Fruit fly (Drosophila melanogaster) whole organism, embryonic: ENCODE measurements around the gene CG16853.
A peak's percentile ranks its signal among the peaks of the same experiment; 100 is the strongest.

Source experiments
- B-H1 ChIP-seq: fragments of 200-800 bp; sonication (Bioruptor generic); IDR thresholded peaks from 3 replicates; pipeline ENCODE4 v1.3.6; 2022; ENCODE audit warnings: missing biosample characterization, missing genetic modification characterization
- CG12659 ChIP-seq: fragments of 200-800 bp; sonication (Bioruptor generic); optimal IDR thresholded peaks from 3 replicates; lab custom pipeline; 2017; ENCODE audit warnings: mild to moderate bottlenecking, missing biosample characterization, missing genetic modification reagents, missing genetic modification characterization
- CG13894 ChIP-seq: fragments of 200-800 bp; sonication (Bioruptor generic); optimal IDR thresholded peaks from 3 replicates; lab custom pipeline; 2018; ENCODE audit warnings: missing biosample characterization, mild to moderate bottlenecking, missing genetic modification characterization, moderate library complexity
- CG14050 ChIP-seq: fragments of 200-800 bp; sonication (Bioruptor generic); IDR thresholded peaks from 3 replicates; pipeline ENCODE4 v1.3.6; 2022; ENCODE audit warnings: missing biosample characterization, missing genetic modification characterization
- CG2875 ChIP-seq: fragments of 200-800 bp; sonication (Bioruptor generic); optimal IDR thresholded peaks from 2 replicates; lab custom pipeline; 2017; ENCODE audit warnings: missing biosample characterization, mild to moderate bottlenecking, missing genetic modification characterization, missing genetic modification reagents
- CG34224 ChIP-seq: fragments of 200-800 bp; sonication (Bioruptor generic); IDR thresholded peaks from 3 replicates; pipeline ENCODE4 v1.3.6; 2022; ENCODE audit warnings: missing biosample characterization, missing genetic modification characterization; ENCODE audit not compliant: partially characterized antibody
- CG3995 ChIP-seq: fragments of 200-800 bp; sonication (Bioruptor generic); optimal IDR thresholded peaks from 3 replicates; lab custom pipeline; 2016; ENCODE audit warnings: missing biosample characterization, missing genetic modification characterization
- CG4707 ChIP-seq: fragments of 200-800 bp; sonication (Bioruptor generic); optimal IDR thresholded peaks from 2 replicates; lab custom pipeline; 2018; ENCODE audit warnings: missing biosample characterization, mild to moderate bottlenecking, missing genetic modification characterization, moderate library complexity
- CG9727 ChIP-seq: fragments of 200-800 bp; sonication (Bioruptor generic); optimal IDR thresholded peaks from 3 replicates; lab custom pipeline; 2017; ENCODE audit warnings: missing biosample characterization, mild to moderate bottlenecking, missing genetic modification characterization
- D19A ChIP-seq: fragments of 200-800 bp; optimal IDR thresholded peaks from 3 replicates; lab custom pipeline; 2019; ENCODE audit warnings: missing biosample characterization, mild to moderate bottlenecking, missing genetic modification characterization, moderate library complexity
- Deaf1 ChIP-seq: fragments of 200-800 bp; optimal IDR thresholded peaks from 3 replicates; lab custom pipeline; 2019; ENCODE audit warnings: missing biosample characterization, mild to moderate bottlenecking, missing genetic modification characterization, moderate library complexity
- Dek ChIP-seq: fragments of 200-800 bp; sonication (Bioruptor generic); optimal IDR thresholded peaks from 3 replicates; lab custom pipeline; 2019; ENCODE audit warnings: missing biosample characterization, mild to moderate bottlenecking, missing genetic modification characterization, moderate library complexity
- Ets65A ChIP-seq: fragments of 200-800 bp; sonication (Bioruptor generic); peaks from one replicate; lab custom pipeline; 2016; ENCODE audit warnings: missing biosample characterization, missing genetic modification characterization
- Lpt ChIP-seq: fragments of >200 bp; optimal IDR thresholded peaks from 2 replicates; lab custom pipeline; 2018; ENCODE audit warnings: missing biosample characterization, missing genetic modification characterization
- Med ChIP-seq: fragments of 200-800 bp; sonication (Bioruptor generic); peaks from one replicate; lab custom pipeline; 2016; ENCODE audit warnings: missing biosample characterization, missing genetic modification characterization, mild to moderate bottlenecking, inconsistent platforms, moderate library complexity
- Meics ChIP-seq: fragments of 200-800 bp; sonication (Bioruptor generic); optimal IDR thresholded peaks from 2 replicates; lab custom pipeline; 2017; ENCODE audit warnings: missing biosample characterization, mild to moderate bottlenecking, missing genetic modification characterization
- Nf-YB ChIP-seq: fragments of 200-800 bp; sonication (Bioruptor generic); optimal IDR thresholded peaks from 3 replicates; lab custom pipeline; 2019; ENCODE audit warnings: missing biosample characterization, mild to moderate bottlenecking, missing genetic modification characterization, moderate library complexity
- Nf-YC ChIP-seq: fragments of 200-800 bp; optimal IDR thresholded peaks from 3 replicates; lab custom pipeline; 2019; ENCODE audit warnings: missing biosample characterization, mild to moderate bottlenecking, missing genetic modification characterization, moderate library complexity
- PHDP ChIP-seq: fragments of 200-800 bp; sonication (Bioruptor generic); optimal IDR thresholded peaks from 3 replicates; lab custom pipeline; 2018; ENCODE audit warnings: missing biosample characterization, mild to moderate bottlenecking, missing genetic modification characterization, moderate library complexity
- Usf ChIP-seq: fragments of 200-800 bp; sonication (Bioruptor generic); optimal IDR thresholded peaks from 2 replicates; lab custom pipeline; 2017; ENCODE audit warnings: missing genotype, missing biosample characterization, missing genetic modification characterization
- ac ChIP-seq: fragments of 200-800 bp; sonication (Bioruptor generic); optimal IDR thresholded peaks from 3 replicates; lab custom pipeline; 2017; ENCODE audit warnings: missing biosample characterization, mild to moderate bottlenecking, missing genetic modification characterization
- ap ChIP-seq: fragments of 200-800 bp; sonication (Bioruptor generic); IDR thresholded peaks from 2 replicates; pipeline ENCODE4 v1.3.6; 2022; ENCODE audit warnings: missing biosample characterization, missing genetic modification characterization
- cas ChIP-seq: fragments of 200-800 bp; sonication (Bioruptor generic); IDR thresholded peaks from 2 replicates; pipeline ENCODE4 v1.3.6; 2022; ENCODE audit warnings: missing biosample characterization, missing genetic modification characterization
- caup ChIP-seq: fragments of 200-800 bp; sonication (Bioruptor generic); optimal IDR thresholded peaks from 3 replicates; lab custom pipeline; 2017; ENCODE audit warnings: missing biosample characterization, mild to moderate bottlenecking, missing genetic modification characterization, moderate library complexity; ENCODE audit not compliant: severe bottlenecking
- chinmo ChIP-seq: fragments of 200-800 bp; sonication (Bioruptor generic); IDR thresholded peaks from 4 replicates; pipeline ENCODE4 v1.3.6; 2022; ENCODE audit warnings: missing biosample characterization, missing genetic modification characterization; ENCODE audit not compliant: partially characterized antibody
- chn ChIP-seq: fragments of 200-800 bp; sonication (Bioruptor generic); optimal IDR thresholded peaks from 2 replicates; lab custom pipeline; 2016; ENCODE audit warnings: missing biosample characterization, missing genetic modification characterization
- corto ChIP-seq: fragments of 200-800 bp; sonication (Bioruptor generic); optimal IDR thresholded peaks from 2 replicates; lab custom pipeline; 2016; ENCODE audit warnings: missing biosample characterization, mild to moderate bottlenecking, missing genetic modification characterization, moderate library complexity
- crol ChIP-seq: fragments of 200-800 bp; sonication (Bioruptor generic); IDR thresholded peaks from 2 replicates; pipeline ENCODE4 v1.3.6; 2022; ENCODE audit warnings: missing biosample characterization, missing genetic modification characterization
- cwo ChIP-seq: fragments of 200-800 bp; sonication (Bioruptor generic); optimal IDR thresholded peaks from 3 replicates; lab custom pipeline; 2017; ENCODE audit warnings: missing biosample characterization, missing genetic modification characterization, mild to moderate bottlenecking, moderate library complexity, missing genetic modification reagents
- da ChIP-seq: fragments of 200-800 bp; sonication (Bioruptor generic); optimal IDR thresholded peaks from 2 replicates; lab custom pipeline; 2016; ENCODE audit warnings: missing biosample characterization, missing genetic modification characterization
- eve ChIP-seq, 2 experiments: fragments of >200 bp; optimal IDR thresholded peaks; 2 replicates each; lab custom pipeline; 2017; ENCODE audit warnings: missing biosample characterization in 2 of 2, missing genetic modification characterization in 2 of 2
- exex ChIP-seq: fragments of 200-800 bp; sonication (Bioruptor generic); optimal IDR thresholded peaks from 4 replicates; lab custom pipeline; 2018; ENCODE audit warnings: missing biosample characterization, mild to moderate bottlenecking, missing genetic modification characterization, moderate library complexity
- gce ChIP-seq: fragments of 200-800 bp; sonication (Bioruptor generic); IDR thresholded peaks from 3 replicates; pipeline ENCODE4 v1.3.6; 2022; ENCODE audit warnings: missing biosample characterization, missing genetic modification characterization
- grn ChIP-seq: fragments of 200-800 bp; sonication (Bioruptor generic); optimal IDR thresholded peaks from 3 replicates; lab custom pipeline; 2017; ENCODE audit warnings: missing biosample characterization, missing genetic modification characterization
- gro ChIP-seq: fragments of 200-800 bp; sonication (Bioruptor generic); optimal IDR thresholded peaks from 2 replicates; lab custom pipeline; 2016; ENCODE audit warnings: missing biosample characterization, missing genetic modification characterization
- mirr ChIP-seq: fragments of 200-800 bp; sonication (Bioruptor generic); optimal IDR thresholded peaks from 3 replicates; lab custom pipeline; 2018; ENCODE audit warnings: missing biosample characterization, mild to moderate bottlenecking, missing genetic modification characterization
- nerfin-1 ChIP-seq: fragments of 200-800 bp; sonication (Bioruptor generic); optimal IDR thresholded peaks from 3 replicates; lab custom pipeline; 2019; ENCODE audit warnings: missing biosample characterization, mild to moderate bottlenecking, missing genetic modification characterization, moderate library complexity
- p53 ChIP-seq: fragments of 200-800 bp; sonication (Bioruptor generic); optimal IDR thresholded peaks from 2 replicates; lab custom pipeline; 2016; ENCODE audit warnings: missing biosample characterization, missing genetic modification characterization
- pros ChIP-seq: fragments of 200-800 bp; sonication (Bioruptor generic); optimal IDR thresholded peaks from 3 replicates; lab custom pipeline; 2019; ENCODE audit warnings: missing biosample characterization, mild to moderate bottlenecking, missing genetic modification characterization, moderate library complexity
- rib ChIP-seq: fragments of 200-800 bp; sonication (Bioruptor generic); IDR thresholded peaks from 2 replicates; pipeline ENCODE4 v1.3.6; 2022; ENCODE audit warnings: missing biosample characterization, missing genetic modification characterization
- row ChIP-seq: fragments of 200-800 bp; sonication (Bioruptor generic); IDR thresholded peaks from 3 replicates; pipeline ENCODE4 v1.3.6; 2022; ENCODE audit warnings: missing biosample characterization, missing genetic modification characterization
- sens ChIP-seq: fragments of 200-800 bp; sonication (Bioruptor generic); peaks from one replicate; lab custom pipeline; 2016; ENCODE audit warnings: missing biosample characterization, missing genetic modification characterization
- sug ChIP-seq: fragments of 200-800 bp; optimal IDR thresholded peaks from 2 replicates; lab custom pipeline; 2019; ENCODE audit warnings: missing biosample characterization, mild to moderate bottlenecking, missing genetic modification characterization, moderate library complexity
- tin ChIP-seq: fragments of 200-800 bp; sonication (Bioruptor generic); optimal IDR thresholded peaks from 3 replicates; lab custom pipeline; 2016; ENCODE audit warnings: missing biosample characterization, missing genetic modification characterization
- toy ChIP-seq: fragments of 200-800 bp; sonication (Bioruptor generic); IDR thresholded peaks from 2 replicates; pipeline ENCODE4 v1.3.6; 2022; ENCODE audit warnings: missing biosample characterization, missing genetic modification characterization
- vnd ChIP-seq: fragments of 200-800 bp; sonication (Bioruptor generic); IDR thresholded peaks from 3 replicates; pipeline ENCODE4 v1.3.6; 2022; ENCODE audit warnings: missing biosample characterization, missing genetic modification characterization; ENCODE audit not compliant: partially characterized antibody

Gene CG16853

dm6 chr2L:13510870-13511867 lies 30.9 kb upstream of the CG16853 start:
- TF ChIP-seq Nf-YB (peak; percentile 27), row (GFP tag; lab: Robert Waterston, UW) (peak; percentile 47; the same call in 2 of the 3 replicates), CG4707 (peak; percentile 64), grn (GFP tag; lab: Kevin White, UChicago) (peak; percentile 92), mirr (GFP tag; lab: Kevin White, UChicago) (peak; percentile 87), Ets65A (GFP tag; lab: Kevin White, UChicago) (peak; percentile 1), vnd (GFP tag; lab: Robert Waterston, UW) (no peak), da (GFP tag; lab: Kevin White, UChicago) (no peak), chinmo (GFP tag; lab: Robert Waterston, UW) (peak; percentile 72; the same call in 1 of the 4 replicates), D19A (tag; lab: Kevin White, UChicago) (peak; percentile 19), caup (GFP tag; lab: Kevin White, UChicago) (peak; percentile 10), Nf-YC (peak; percentile 41), sug (tag; lab: Kevin White, UChicago) (peak; percentile 20), crol (GFP tag; lab: Robert Waterston, UW) (peak; percentile 63; the same call in 1 of the 2 replicates), exex (tag; lab: Kevin White, UChicago) (peak; percentile 74), eve (GFP tag; optimal IDR thresholded peaks at IDR 0.05; lab: Kevin White, UChicago) (peak in 1 of 2 experiments; percentile 14), sens (GFP tag; lab: Kevin White, UChicago) (peak; percentile 58), cas (no peak), gro (GFP tag; lab: Kevin White, UChicago) (no peak), Usf (GFP tag; lab: Kevin White, UChicago) (no peak), Lpt (GFP tag; lab: Kevin White, UChicago) (no peak), CG13894 (tag; lab: Kevin White, UChicago) (peak; percentile 35), pros (GFP tag; lab: Kevin White, UChicago) (peak; percentile 5), Med (GFP tag; lab: Kevin White, UChicago) (peak; percentile 82), rib (GFP tag; lab: Robert Waterston, UW) (peak; percentile 52; the same call in 1 of the 2 replicates), cwo (GFP tag; lab: Kevin White, UChicago) (peak; percentile 55), nerfin-1 (tag; lab: Kevin White, UChicago) (peak; percentile 68), CG3995 (GFP tag; lab: Kevin White, UChicago) (no peak)
- TF ChIP-seq, all 482 proteins: peak for 21

dm6 chr2L:13512182-13513032 lies 29.7 kb upstream of the CG16853 start:
- TF ChIP-seq p53 (GFP tag; lab: Kevin White, UChicago) (no peak), corto (GFP tag; lab: Kevin White, UChicago) (no peak), tin (GFP tag; lab: Kevin White, UChicago) (no peak), CG34224 (no peak), gce (GFP tag; lab: Robert Waterston, UW) (no peak), Deaf1 (tag; lab: Kevin White, UChicago) (no peak), CG14050 (no peak), CG2875 (GFP tag; lab: Kevin White, UChicago) (no peak), ac (GFP tag; lab: Kevin White, UChicago) (no peak), Meics (peak; percentile 32), CG12659 (GFP tag; lab: Kevin White, UChicago) (peak; percentile 40), B-H1 (GFP tag; lab: Robert Waterston, UW) (peak; percentile 17; the same call in 1 of the 3 replicates), ap (GFP tag; lab: Robert Waterston, UW) (peak; percentile 15; the same call in 1 of the 2 replicates), CG9727 (GFP tag; lab: Kevin White, UChicago) (peak; percentile 56), chn (GFP tag; lab: Kevin White, UChicago) (no peak), toy (no peak), PHDP (tag; lab: Kevin White, UChicago) (peak; percentile 44), Dek (tag; lab: Kevin White, UChicago) (no peak)
